Comparison of ENCODE assay signal across 5 worm cellular contexts in the genomic region with DNA sequence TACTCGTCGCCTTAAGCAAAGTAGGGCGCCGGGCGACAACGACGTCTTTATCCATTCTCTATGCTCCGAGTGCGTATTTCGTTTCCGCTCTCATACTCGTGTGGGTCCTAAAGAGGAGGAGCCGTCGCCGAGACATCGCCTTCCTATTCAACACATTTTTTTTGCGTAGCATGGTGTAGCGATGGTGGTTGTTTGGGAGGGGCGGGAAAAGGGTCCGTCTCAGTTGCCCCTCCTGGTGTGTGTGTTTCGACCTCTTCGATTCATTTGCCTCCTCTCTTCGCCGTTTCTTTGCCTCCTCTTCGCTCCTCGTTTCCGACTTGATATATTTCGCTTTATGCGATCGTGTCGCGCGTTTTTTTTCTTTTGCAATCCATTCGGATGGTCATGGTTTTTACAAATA.
TF ChIP-seq lines count a peak whose summit lies in the region.

No protein-coding gene starts in this region.

TF ChIP-seq in whole organism, L1 larva, 84 proteins besides CTCF, POLR2A, EP300 and RAD21:
- peak in 1 of 3 experiments; percentile 23 for TF ChIP-seq ceh-82 (tag; optimal IDR thresholded peaks at IDR 0.05; lab: Kevin White, UChicago)
- TF ChIP-seq nhr-47 (tag; optimal IDR thresholded peaks at IDR 0.05; lab: Kevin White, UChicago): peak; percentile 0
- TF ChIP-seq lin-15B (tag; optimal IDR thresholded peaks at IDR 0.05; lab: Kevin White, UChicago): no peak
- TF ChIP-seq lin-14 (GFP tag; optimal IDR thresholded peaks at IDR 0.05; lab: Kevin White, UChicago): peak; percentile 62

TF ChIP-seq in whole organism, L3 larva, 47 proteins besides CTCF, POLR2A, EP300 and RAD21:
- TF ChIP-seq fkh-10 (GFP tag; optimal IDR thresholded peaks at IDR 0.05; lab: Kevin White, UChicago): peak; percentile 22
- TF ChIP-seq ceh-9 (tag; optimal IDR thresholded peaks at IDR 0.05; lab: Kevin White, UChicago): no peak
TF ChIP-seq in whole organism, L3 larva: peak in this region for 1.

TF ChIP-seq in whole organism, L4 larva, 104 proteins besides CTCF, POLR2A, EP300 and RAD21:
- TF ChIP-seq lsy-2 (tag; optimal IDR thresholded peaks at IDR 0.05; lab: Kevin White, UChicago) (no peak), hmg-1.1 (GFP tag; IDR thresholded peaks at IDR 0.05; lab: Robert Waterston, UW) (peak; percentile 58), set-16 (GFP tag; IDR thresholded peaks at IDR 0.05; lab: Robert Waterston, UW) (peak; percentile 35; the same call in 1 of the 2 replicates), arid-1 (GFP tag; conservative IDR thresholded peaks at IDR 0.05; lab: Robert Waterston, UW) (0 out of 2 replicates have a peak, but pooled peaks have one; percentile 30), aha-1 (tag; lab: Kevin White, UChicago) (peak; percentile 64), unc-62 (GFP tag; optimal IDR thresholded peaks at IDR 0.05 in 1 of 2; lab: Kevin White, UChicago) (peak in 1 of 2 experiments; percentile 89), unc-62 (tag; optimal IDR thresholded peaks at IDR 0.05; lab: Kevin White, UChicago) (no peak)

TF ChIP-seq in whole organism, mixed stage, embryonic, 35 proteins besides CTCF, POLR2A, EP300 and RAD21:
- TF ChIP-seq blmp-1 (tag; optimal IDR thresholded peaks at IDR 0.05; lab: Kevin White, UChicago) (no peak), unc-120 (tag; optimal IDR thresholded peaks at IDR 0.05; lab: Kevin White, UChicago; ENCODE audit: poor library complexity, severe bottlenecking) (peak; percentile 9), mab-5 (tag; optimal IDR thresholded peaks at IDR 0.05; lab: Kevin White, UChicago) (no peak)

TF ChIP-seq in whole organism, young adult, 124 proteins besides CTCF, POLR2A, EP300 and RAD21:
- 0 out of 2 replicates have a peak, but pooled peaks have one; percentile 11 for TF ChIP-seq lin-26 (GFP tag; IDR thresholded peaks at IDR 0.05; lab: Robert Waterston, UW)
- TF ChIP-seq hmg-20 (GFP tag; IDR thresholded peaks at IDR 0.05; lab: Robert Waterston, UW): 0 out of 2 replicates have a peak, but pooled peaks have one; percentile 24
- no peak for TF ChIP-seq zim-3 (tag; optimal IDR thresholded peaks at IDR 0.05; lab: Kevin White, UChicago)
- TF ChIP-seq F22D6.2 (tag; optimal IDR thresholded peaks at IDR 0.05; lab: Kevin White, UChicago): no peak
- TF ChIP-seq nhr-120 (GFP tag; IDR thresholded peaks at IDR 0.05; lab: Robert Waterston, UW): 0 out of 2 replicates have a peak, but pooled peaks have one; percentile 33
